Worm (Caenorhabditis elegans): ENCODE data around the gene mrps-18.C.

ce11 chrII:6715853-6716252, 20.1 kb upstream of the mrps-18.C start:
- TF ChIP-seq ama-1 (optimal IDR thresholded peaks at IDR 0.05) (no peak), flt-1 (GFP tag; IDR thresholded peaks at IDR 0.05) (no peak), scrt-1 (GFP tag; IDR thresholded peaks at IDR 0.05) (no peak), F13C5.2 (tag; optimal IDR thresholded peaks at IDR 0.05) (no peak), hmbx-1 (tag; optimal IDR thresholded peaks at IDR 0.05) (no peak), aly-1 (tag; optimal IDR thresholded peaks at IDR 0.05) (no peak)

All from whole organism, early embryonic.